Fruit fly (Drosophila melanogaster) whole organism, adult: ENCODE results near the gene IPIP.

Experiments
- CG12768 ChIP-seq: fragments of 200-800 bp; sonication (Bioruptor generic); optimal IDR thresholded peaks from 2 replicates; lab custom pipeline; 2017; ENCODE audit warnings: missing biosample characterization, missing genetic modification characterization, mild to moderate bottlenecking, moderate library complexity, missing genetic modification reagents
- CG5204 ChIP-seq: fragments of 200-800 bp; sonication (Bioruptor generic); optimal IDR thresholded peaks from 2 replicates; lab custom pipeline; 2016; ENCODE audit warnings: missing biosample characterization, missing genetic modification characterization
- CG7101 ChIP-seq: fragments of 200-800 bp; sonication (Bioruptor generic); optimal IDR thresholded peaks from 2 replicates; lab custom pipeline; 2018; ENCODE audit warnings: missing biosample characterization, mild to moderate bottlenecking, missing genetic modification characterization, moderate library complexity
- Clk ChIP-seq: fragments of 200-800 bp; sonication (Bioruptor generic); optimal IDR thresholded peaks from 2 replicates; lab custom pipeline; 2017; ENCODE audit warnings: missing biosample characterization, missing genetic modification characterization
- Hr96 ChIP-seq: fragments of 200-800 bp; sonication (Bioruptor generic); optimal IDR thresholded peaks from 2 replicates; lab custom pipeline; 2016; ENCODE audit warnings: missing biosample characterization, missing genetic modification characterization
- bab1 ChIP-seq: fragments of 200-800 bp; sonication (Bioruptor generic); optimal IDR thresholded peaks from 3 replicates; lab custom pipeline; 2019; ENCODE audit warnings: missing biosample characterization, mild to moderate bottlenecking, missing genetic modification characterization, moderate library complexity
- cic ChIP-seq: fragments of 200-800 bp; sonication (Bioruptor generic); optimal IDR thresholded peaks from 2 replicates; lab custom pipeline; 2017; ENCODE audit warnings: missing biosample characterization, mild to moderate bottlenecking, missing genetic modification characterization, moderate library complexity
- cnc ChIP-seq, 2 experiments: fragments of >200 bp; optimal IDR thresholded peaks; 2 replicates each; lab custom pipeline; 2017
- toe ChIP-seq: fragments of 200-800 bp; sonication (Bioruptor generic); optimal IDR thresholded peaks from 2 replicates; lab custom pipeline; 2016; ENCODE audit warnings: missing biosample characterization, missing genetic modification characterization

dm6 chr2L:6020535-6020934 is 27.3 kb upstream of the IPIP start, which contains the start of gene CG13996:
- TF ChIP-seq cic (GFP tag; lab: Kevin White, UChicago) = no peak
- TF ChIP-seq cnc (optimal IDR thresholded peaks at IDR 0.05; lab: Kevin White, UChicago) = no peak
- no peak for TF ChIP-seq CG7101 (tag; lab: Kevin White, UChicago)
- no peak for TF ChIP-seq CG12768 (GFP tag; lab: Kevin White, UChicago)
- no peak for TF ChIP-seq Hr96 (GFP tag; lab: Kevin White, UChicago)
- no peak for TF ChIP-seq toe (GFP tag; lab: Kevin White, UChicago)
- TF ChIP-seq CG5204 (GFP tag; lab: Kevin White, UChicago) = no peak
- TF ChIP-seq Clk (GFP tag; lab: Kevin White, UChicago) = no peak
- no peak for TF ChIP-seq bab1 (GFP tag; lab: Kevin White, UChicago)
